Fruit fly (Drosophila melanogaster): ENCODE measurements around the gene glec.
A peak's percentile ranks its signal among the peaks of the same experiment; 100 is the strongest.

Gene glec

DNA sequence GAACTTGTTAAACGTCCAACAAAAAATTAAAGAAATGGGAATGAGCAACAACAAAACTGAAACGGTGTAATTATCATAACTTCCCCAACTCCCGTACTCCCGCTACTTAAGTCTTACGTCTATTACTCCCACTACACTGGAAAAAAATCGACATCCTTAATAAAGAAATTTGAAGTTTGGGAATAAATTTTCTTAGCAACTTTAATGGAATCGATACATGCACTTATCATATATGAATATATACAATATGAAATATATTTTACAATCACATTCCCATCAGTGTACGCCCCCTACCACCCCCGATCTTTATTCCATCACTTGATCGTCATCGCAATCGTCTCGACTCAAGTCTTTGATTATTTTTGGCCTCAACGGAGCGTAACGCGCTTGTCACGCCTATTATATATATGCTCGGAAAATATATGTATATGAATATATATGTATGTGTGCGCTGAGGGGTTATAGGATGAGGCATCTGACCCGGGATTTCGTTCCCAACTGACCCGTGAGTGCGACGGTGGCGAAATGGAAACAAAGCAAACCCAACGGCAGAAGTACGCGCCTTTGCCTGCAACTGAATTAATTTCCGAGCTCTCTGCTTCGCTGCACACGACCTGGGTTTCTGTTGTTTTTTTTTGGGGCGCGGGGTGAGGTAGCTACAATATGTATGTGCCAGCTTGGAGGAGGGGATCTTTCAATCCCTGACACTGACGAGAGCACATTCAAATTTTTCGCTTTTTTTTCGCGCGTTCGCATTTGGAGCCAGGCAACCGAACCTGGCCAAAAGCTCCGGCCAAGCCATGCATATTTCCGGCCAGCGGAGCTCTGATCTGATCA lies 21.6 kb downstream of the glec start (continued):
- TF ChIP-seq CG13775 (GFP tag; optimal IDR thresholded peaks at IDR 0.05), result peak; percentile 15
- peak; percentile 15 for TF ChIP-seq CG12659 (GFP tag; optimal IDR thresholded peaks at IDR 0.05)
- TF ChIP-seq CG9437 (GFP tag; optimal IDR thresholded peaks at IDR 0.05), result peak; percentile 16
- peak; percentile 44 for TF ChIP-seq CG10209 (GFP tag; optimal IDR thresholded peaks at IDR 0.05)
- no peak for TF ChIP-seq CG18599 (GFP tag; optimal IDR thresholded peaks at IDR 0.05)
- 0 out of 3 replicates have a peak, but pooled peaks have one; percentile 8 for TF ChIP-seq CG7357 (GFP tag; IDR thresholded peaks at IDR 0.05)
- 0 out of 2 replicates have a peak, but pooled peaks have one; percentile 5 for TF ChIP-seq Drgx (GFP tag; IDR thresholded peaks at IDR 0.05)
- TF ChIP-seq jing (GFP tag; optimal IDR thresholded peaks at IDR 0.05), result no peak
- TF ChIP-seq dimm (GFP tag; IDR thresholded peaks at IDR 0.05), result 0 out of 2 replicates have a peak, but pooled peaks have one; percentile 35
- TF ChIP-seq CG1603 (tag; optimal IDR thresholded peaks at IDR 0.05), result peak; percentile 70
- TF ChIP-seq Tbp (GFP tag; optimal IDR thresholded peaks at IDR 0.05), result no peak
- peak; percentile 8 for TF ChIP-seq CG12219 (GFP tag; optimal IDR thresholded peaks at IDR 0.05)
- peak; percentile 55 for TF ChIP-seq Ssrp (tag; optimal IDR thresholded peaks at IDR 0.05)
- peak in 1 of 2 experiments; percentile 67 for TF ChIP-seq eve (GFP tag; optimal IDR thresholded peaks at IDR 0.05)
- TF ChIP-seq CG15601 (tag; optimal IDR thresholded peaks at IDR 0.05), result peak; percentile 29

DNA sequence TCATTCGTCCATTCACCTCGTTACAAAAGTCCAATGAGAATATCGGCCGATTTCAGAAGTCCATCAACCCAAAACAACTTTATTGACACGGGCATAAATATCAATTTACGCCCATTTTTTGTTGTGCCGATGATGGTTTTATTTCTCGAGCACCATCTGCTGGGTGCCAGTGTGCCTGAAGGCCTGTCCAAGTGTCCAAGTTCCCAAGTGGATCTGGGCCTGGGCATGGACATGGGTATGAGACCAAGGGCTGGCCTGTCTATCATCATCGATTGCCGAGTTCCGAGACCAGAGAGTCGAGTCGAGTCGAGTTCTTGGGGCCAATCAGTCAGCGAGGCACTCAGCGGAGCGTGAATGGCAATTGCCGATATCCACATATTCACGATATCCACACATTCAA lies 23.9 kb downstream of the glec start, which contains the start of gene Gr93a:
Gr93a (plus strand) TSS at position 301 of the 400 bp plus-strand sequence.
- TF ChIP-seq kni (GFP tag; optimal IDR thresholded peaks at IDR 0.05) (no peak), toy (GFP tag; IDR thresholded peaks at IDR 0.05) (no peak), CG14860 (GFP tag; IDR thresholded peaks at IDR 0.05; ENCODE audit: partially characterized antibody) (no peak), CG10274 (GFP tag; optimal IDR thresholded peaks at IDR 0.05) (no peak), CG4707 (GFP tag; optimal IDR thresholded peaks at IDR 0.05) (no peak), z (GFP tag; IDR thresholded peaks at IDR 0.05) (peak; percentile 65; the same call in 2 of the 3 replicates), Hmr (GFP tag; optimal IDR thresholded peaks at IDR 0.05) (no peak)

- peak; percentile 22; the same call in 1 of the 3 replicates for TF ChIP-seq C15 (GFP tag; IDR thresholded peaks at IDR 0.05)
- TF ChIP-seq CG17328 (GFP tag; IDR thresholded peaks at IDR 0.05), result no peak
- peak; percentile 12; the same call in 1 of the 2 replicates for TF ChIP-seq CG31224 (GFP tag; IDR thresholded peaks at IDR 0.05)
- TF ChIP-seq Antp (GFP tag; optimal IDR thresholded peaks at IDR 0.05), result no peak
Observed at dm6 chr3R:21831040-21831439, 25.0 kb downstream of the glec start.

dm6 chr3R:21830303-21830707 lies 25.8 kb downstream of the glec start:
- TF ChIP-seq Sox100B (GFP tag; optimal IDR thresholded peaks at IDR 0.05) (peak; percentile 15), Opbp (GFP tag; IDR thresholded peaks at IDR 0.05; ENCODE audit: partially characterized antibody) (no peak), cad (GFP tag; optimal IDR thresholded peaks at IDR 0.05) (no peak), CG17359 (tag; optimal IDR thresholded peaks at IDR 0.05) (peak; percentile 17), ranshi (GFP tag; IDR thresholded peaks at IDR 0.05) (no peak), CG13775 (GFP tag; optimal IDR thresholded peaks at IDR 0.05) (no peak), CG2678 (tag; optimal IDR thresholded peaks at IDR 0.05) (peak; percentile 44), ham (GFP tag; IDR thresholded peaks at IDR 0.05) (no peak), CoRest (tag; optimal IDR thresholded peaks at IDR 0.05) (peak; percentile 38), CG31441 (GFP tag; IDR thresholded peaks at IDR 0.05) (0 out of 2 replicates have a peak, but pooled peaks have one; percentile 48), CG17361 (GFP tag; IDR thresholded peaks at IDR 0.05) (peak; percentile 76), CG12219 (GFP tag; optimal IDR thresholded peaks at IDR 0.05) (no peak), Dfd (GFP tag; optimal IDR thresholded peaks at IDR 0.05) (no peak), Bdp1 (GFP tag; optimal IDR thresholded peaks at IDR 0.05) (no peak), CG12391 (tag; optimal IDR thresholded peaks at IDR 0.05) (peak; percentile 41), Stat92E (GFP tag; optimal IDR thresholded peaks at IDR 0.05) (peak in 1 of 3 experiments; percentile 23), Six4 (GFP tag; optimal IDR thresholded peaks at IDR 0.05) (no peak), ato (GFP tag; IDR thresholded peaks at IDR 0.05; ENCODE audit: partially characterized antibody) (no peak), fd96Cb (tag; optimal IDR thresholded peaks at IDR 0.05) (peak; percentile 42), Dref (GFP tag; IDR thresholded peaks at IDR 0.05) (no peak)
